Worm (Caenorhabditis elegans) whole organism, L3 larva: ENCODE results near the gene Y111B2A.2.
A peak's percentile ranks its signal among the peaks of the same experiment; 100 is the strongest.

ENCODE experiments used
- R02D3.7 ChIP-seq: fragments of 150-350 bp; optimal IDR thresholded peaks from 2 replicates; lab custom pipeline; 2014; ENCODE audit warnings: missing biosample characterization, missing genetic modification characterization
- ZK546.5 ChIP-seq: sonication (generic microtip); optimal IDR thresholded peaks from 2 replicates; lab custom pipeline; 2017; ENCODE audit warnings: missing biosample characterization, missing genetic modification characterization
- aly-2 ChIP-seq: fragments of 150-350 bp; optimal IDR thresholded peaks from 2 replicates; lab custom pipeline; 2014; ENCODE audit warnings: missing biosample characterization, missing genetic modification characterization
- ama-1 ChIP-seq: fragments of 150-350 bp; optimal IDR thresholded peaks from 2 replicates; lab custom pipeline; 2018
- ceh-28 ChIP-seq: fragments of 150-350 bp; optimal IDR thresholded peaks from 2 replicates; lab custom pipeline; 2014; ENCODE audit warnings: missing biosample characterization, missing genetic modification reagents, missing genetic modification characterization
- ceh-82 ChIP-seq: fragments of 150-350 bp; optimal IDR thresholded peaks from 2 replicates; lab custom pipeline; 2014; ENCODE audit warnings: missing biosample characterization, missing genetic modification characterization
- elt-1 ChIP-seq: fragments of 150-350 bp; optimal IDR thresholded peaks from 2 replicates; lab custom pipeline; 2014; ENCODE audit warnings: missing biosample characterization, missing genetic modification characterization
- elt-2 ChIP-seq: sonication (generic microtip); optimal IDR thresholded peaks from 2 replicates; lab custom pipeline; 2016; ENCODE audit warnings: missing genetic modification reagents, mild to moderate bottlenecking, missing genetic modification characterization, missing compliant biosample characterization
- elt-3 ChIP-seq, 3 experiments: fragments of 150-350 bp in 1 of 3; sonication (generic microtip) in 2 of 3; optimal IDR thresholded peaks; 2 replicates in 2 of 3; 4 replicates in 1 of 3; lab custom pipeline; 2014 to 2017; ENCODE audit warnings: missing biosample characterization in 3 of 3, missing genetic modification characterization in 3 of 3
- eor-1 ChIP-seq, 2 experiments: fragments of 150-350 bp; optimal IDR thresholded peaks; 2 replicates each; lab custom pipeline; 2014 to 2018; ENCODE audit warnings: missing biosample characterization in 2 of 2, missing genetic modification characterization in 2 of 2
- fkh-2 ChIP-seq: fragments of 150-350 bp; optimal IDR thresholded peaks from 2 replicates; lab custom pipeline; 2014; ENCODE audit warnings: missing biosample characterization, missing genetic modification reagents, missing genetic modification characterization
- fos-1 ChIP-seq: fragments of 150-350 bp; optimal IDR thresholded peaks from 2 replicates; lab custom pipeline; 2014; ENCODE audit warnings: missing biosample characterization, missing genetic modification characterization
- hmg-11 ChIP-seq: sonication (generic microtip); optimal IDR thresholded peaks from 2 replicates; lab custom pipeline; 2016; ENCODE audit warnings: missing genetic modification characterization, missing compliant biosample characterization
- jun-1 ChIP-seq: fragments of 150-350 bp; optimal IDR thresholded peaks from 2 replicates; lab custom pipeline; 2014; ENCODE audit warnings: missing biosample characterization, missing genetic modification reagents, missing genetic modification characterization
- lin-15B ChIP-seq: fragments of 150-350 bp; optimal IDR thresholded peaks from 2 replicates; lab custom pipeline; 2014; ENCODE audit warnings: missing biosample characterization, missing genetic modification characterization
- lin-39 ChIP-seq: fragments of 150-350 bp; optimal IDR thresholded peaks from 2 replicates; lab custom pipeline; 2018; ENCODE audit warnings: missing biosample characterization, missing genetic modification reagents, missing genetic modification characterization
- lsy-12 ChIP-seq: sonication (generic microtip); optimal IDR thresholded peaks from 2 replicates; lab custom pipeline; 2016; ENCODE audit warnings: mild to moderate bottlenecking, missing genetic modification characterization, missing compliant biosample characterization
- mml-1 ChIP-seq: fragments of 150-350 bp; sonication (generic microtip); optimal IDR thresholded peaks from 3 replicates; lab custom pipeline; 2014; ENCODE audit warnings: missing biosample characterization, missing genetic modification characterization
- nfya-1 ChIP-seq: sonication (generic microtip); optimal IDR thresholded peaks from 2 replicates; lab custom pipeline; 2017; ENCODE audit warnings: missing genetic modification characterization, mild to moderate bottlenecking, missing compliant biosample characterization, antibody characterized with exemption, moderate library complexity; ENCODE audit not compliant: insufficient read depth
- nhr-11 ChIP-seq: fragments of 150-350 bp; optimal IDR thresholded peaks from 2 replicates; lab custom pipeline; 2014; ENCODE audit warnings: missing biosample characterization, missing genetic modification characterization
- nhr-237 ChIP-seq: fragments of 150-350 bp; optimal IDR thresholded peaks from 2 replicates; lab custom pipeline; 2014; ENCODE audit warnings: missing biosample characterization, missing genetic modification characterization
- nhr-67 ChIP-seq: fragments of 150-350 bp; optimal IDR thresholded peaks from 2 replicates; lab custom pipeline; 2014; ENCODE audit warnings: missing biosample characterization, missing genetic modification characterization
- pha-4 ChIP-seq: fragments of 150-350 bp; optimal IDR thresholded peaks from 2 replicates; lab custom pipeline; 2014; ENCODE audit warnings: missing biosample characterization, missing genetic modification reagents, missing genetic modification characterization
- pqm-1 ChIP-seq: fragments of 150-350 bp; optimal IDR thresholded peaks from 2 replicates; lab custom pipeline; 2017; ENCODE audit warnings: missing biosample characterization, missing genetic modification characterization, inconsistent platforms
- sea-2 ChIP-seq: fragments of 150-350 bp; sonication (generic microtip); optimal IDR thresholded peaks from 4 replicates; lab custom pipeline; 2014; ENCODE audit warnings: missing biosample characterization, missing genetic modification reagents, missing genetic modification characterization
- tbx-2 ChIP-seq: sonication (generic microtip); optimal IDR thresholded peaks from 2 replicates; lab custom pipeline; 2016; ENCODE audit warnings: mild to moderate bottlenecking, missing genetic modification characterization, missing compliant biosample characterization
- unc-39 ChIP-seq: sonication (generic microtip); optimal IDR thresholded peaks from 4 replicates; lab custom pipeline; 2017; ENCODE audit warnings: missing biosample characterization, missing genetic modification characterization
- zag-1 ChIP-seq: fragments of 150-350 bp; optimal IDR thresholded peaks from 2 replicates; lab custom pipeline; 2014; ENCODE audit warnings: missing biosample characterization, missing genetic modification characterization
- ztf-11 ChIP-seq: fragments of 150-350 bp; optimal IDR thresholded peaks from 2 replicates; lab custom pipeline; 2014; ENCODE audit warnings: missing biosample characterization, missing genetic modification characterization
- ztf-4 ChIP-seq: fragments of 150-350 bp; optimal IDR thresholded peaks from 2 replicates; lab custom pipeline; 2014; ENCODE audit warnings: missing biosample characterization, missing genetic modification characterization

Y111B2A.2 gene

DNA sequence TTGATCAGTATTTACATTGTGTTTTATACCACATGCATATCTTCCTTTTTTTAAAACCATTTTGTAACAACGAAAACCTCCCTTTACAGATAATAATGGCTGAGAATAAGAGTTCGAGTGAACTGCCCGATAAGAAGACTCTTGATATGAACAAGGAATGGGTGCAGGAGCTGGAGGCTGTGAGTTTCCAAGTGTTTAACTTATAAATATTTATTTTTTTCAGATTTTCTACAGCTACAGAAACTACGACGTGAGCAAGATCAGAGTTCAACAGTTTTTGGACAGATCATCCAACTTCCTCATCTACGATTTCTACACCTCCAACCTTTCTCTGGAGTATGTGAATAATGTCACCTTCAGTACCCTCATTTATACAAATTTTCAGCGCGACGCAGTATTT lies 563 bp downstream of the Y111B2A.2 start, which contains the start of gene herd-1:
herd-1 (plus strand) TSS at position 90 of the 400 bp plus-strand sequence.
- TF ChIP-seq fkh-2 (tag; lab: Kevin White, UChicago) = no peak
- TF ChIP-seq nhr-237 (tag; lab: Kevin White, UChicago) = no peak

DNA sequence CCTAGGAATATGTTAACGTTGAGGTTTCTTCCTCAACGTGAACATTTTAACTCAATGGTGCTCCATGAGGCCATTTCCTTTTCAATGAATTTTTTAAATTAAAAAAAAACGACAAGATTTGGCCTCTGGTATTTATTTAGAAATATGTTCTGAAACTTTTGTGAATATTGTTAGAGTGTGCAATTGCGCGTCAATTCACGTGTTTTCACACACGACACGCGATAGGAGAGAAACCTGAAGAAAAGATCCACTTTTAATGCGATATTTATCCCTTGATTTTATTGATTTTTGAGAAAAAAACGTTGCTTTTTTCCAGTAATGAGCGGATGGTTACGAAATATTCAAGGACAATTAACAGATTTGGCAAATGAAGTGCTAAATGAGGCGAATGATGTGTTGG lies 3.4 kb downstream of the Y111B2A.2 start, which contains the start of gene sql-1:
sql-1 (plus strand) TSS at position 313 of the 400 bp plus-strand sequence.
- TF ChIP-seq ztf-11 (tag; lab: Kevin White, UChicago) (no peak), nfya-1 (tag; lab: Kevin White, UChicago) (peak; percentile 42), hmg-11 (tag; lab: Kevin White, UChicago) (peak; percentile 34)

DNA sequence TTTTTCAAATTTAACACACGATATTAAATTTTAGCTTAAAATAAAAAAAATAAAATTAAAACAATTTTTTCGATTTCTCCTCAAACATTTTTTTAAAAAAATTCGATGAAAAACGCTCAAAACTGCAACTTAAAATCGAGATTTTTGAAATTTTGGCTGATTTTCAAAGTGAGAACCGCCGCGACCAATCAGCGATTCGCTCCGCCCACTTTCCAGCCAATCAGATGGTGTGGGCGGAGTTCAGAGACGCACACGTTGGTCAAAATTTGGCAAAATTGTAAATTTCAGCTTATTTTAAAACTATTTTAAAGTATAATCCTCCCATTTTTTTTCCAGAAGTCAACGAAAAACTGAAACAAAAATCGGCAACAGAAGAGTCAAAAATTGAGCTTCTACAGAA lies 14.6 kb downstream of the Y111B2A.2 start:
- TF ChIP-seq nfya-1 (tag; lab: Kevin White, UChicago) (peak; percentile 70), fkh-2 (tag; lab: Kevin White, UChicago) (no peak), ceh-82 (tag; lab: Kevin White, UChicago) (no peak)

DNA sequence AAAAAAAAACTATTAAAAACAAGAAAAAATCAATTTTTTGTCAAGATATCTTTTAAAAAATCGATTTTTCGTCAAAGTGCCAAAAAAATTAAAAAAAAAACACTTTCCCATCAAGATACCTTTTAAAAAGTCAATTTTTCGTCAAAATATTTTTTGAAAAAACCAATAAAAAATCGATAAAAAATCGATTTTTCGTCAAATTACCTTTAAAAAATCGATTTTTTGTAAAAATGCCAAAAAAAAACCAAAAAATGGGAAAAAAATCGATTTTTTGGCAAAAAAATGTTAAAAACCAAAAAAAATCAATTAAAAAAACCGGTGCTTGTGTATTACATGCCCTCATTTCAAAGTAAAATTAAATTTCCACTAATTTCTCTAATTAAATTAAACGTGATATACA lies 21.8 kb downstream of the Y111B2A.2 start:
- TF ChIP-seq ceh-28 (tag; lab: Kevin White, UChicago) = peak; percentile 93
- TF ChIP-seq R02D3.7 = no peak
- TF ChIP-seq jun-1 (tag; lab: Kevin White, UChicago) = no peak
- TF ChIP-seq, all 47 proteins: peak for 1

DNA sequence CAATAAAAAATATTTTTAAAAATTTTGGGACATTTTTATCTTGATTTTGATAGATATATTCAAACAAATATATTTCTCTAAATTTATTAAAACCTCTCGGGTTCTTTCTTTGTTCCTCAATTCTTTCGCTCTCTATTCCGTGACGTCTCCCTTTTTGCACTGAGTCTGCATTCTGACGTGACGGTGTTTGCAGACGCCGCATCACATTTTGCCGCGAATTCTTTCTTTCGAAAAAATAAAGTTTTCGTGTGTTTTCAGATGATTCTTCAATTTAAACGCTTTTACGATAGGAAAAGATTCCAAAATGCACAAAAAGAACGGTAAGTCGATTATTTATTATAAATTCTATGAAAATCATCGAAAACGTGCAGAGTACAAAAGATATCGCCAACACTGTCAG lies 32.1 kb downstream of the Y111B2A.2 start:
- no peak for TF ChIP-seq pqm-1
- TF ChIP-seq jun-1 (tag; lab: Kevin White, UChicago) = peak; percentile 13
- peak; percentile 78 for TF ChIP-seq hmg-11 (tag; lab: Kevin White, UChicago)
- peak; percentile 44 for TF ChIP-seq lin-15B (tag; lab: Kevin White, UChicago)
- no peak for TF ChIP-seq elt-3 (tag; optimal IDR thresholded peaks at IDR 0.05; lab: Kevin White, UChicago)
- peak; percentile 19 for TF ChIP-seq elt-2 (tag; lab: Kevin White, UChicago)
- TF ChIP-seq pha-4 (tag; lab: Kevin White, UChicago) = peak; percentile 47
- TF ChIP-seq mml-1 (tag; lab: Kevin White, UChicago) = no peak
- peak; percentile 54 for TF ChIP-seq nfya-1 (tag; lab: Kevin White, UChicago)
- TF ChIP-seq, all 47 proteins: peak for 6

DNA sequence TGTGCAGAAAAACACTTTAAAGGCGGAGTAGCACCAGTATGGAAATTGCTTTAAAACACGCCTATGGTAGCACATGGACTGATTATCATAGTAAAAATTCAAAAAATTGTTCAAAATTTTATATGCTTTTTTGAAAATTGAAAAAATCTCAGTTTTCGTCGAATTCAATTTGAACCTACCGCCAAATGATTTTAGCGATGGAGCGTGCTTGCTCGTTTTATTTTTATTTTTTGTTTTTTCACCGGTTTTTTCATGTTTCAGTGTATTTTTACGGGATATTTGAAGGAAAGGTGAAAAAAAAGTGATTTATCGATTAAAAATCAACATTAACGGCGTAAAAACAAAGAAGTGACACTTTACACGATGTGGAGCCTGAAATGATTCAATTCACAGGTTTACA lies 38.0 kb downstream of the Y111B2A.2 start:
- TF ChIP-seq lsy-12 (tag; lab: Kevin White, UChicago) (no peak), ceh-28 (tag; lab: Kevin White, UChicago) (peak; percentile 33)

DNA sequence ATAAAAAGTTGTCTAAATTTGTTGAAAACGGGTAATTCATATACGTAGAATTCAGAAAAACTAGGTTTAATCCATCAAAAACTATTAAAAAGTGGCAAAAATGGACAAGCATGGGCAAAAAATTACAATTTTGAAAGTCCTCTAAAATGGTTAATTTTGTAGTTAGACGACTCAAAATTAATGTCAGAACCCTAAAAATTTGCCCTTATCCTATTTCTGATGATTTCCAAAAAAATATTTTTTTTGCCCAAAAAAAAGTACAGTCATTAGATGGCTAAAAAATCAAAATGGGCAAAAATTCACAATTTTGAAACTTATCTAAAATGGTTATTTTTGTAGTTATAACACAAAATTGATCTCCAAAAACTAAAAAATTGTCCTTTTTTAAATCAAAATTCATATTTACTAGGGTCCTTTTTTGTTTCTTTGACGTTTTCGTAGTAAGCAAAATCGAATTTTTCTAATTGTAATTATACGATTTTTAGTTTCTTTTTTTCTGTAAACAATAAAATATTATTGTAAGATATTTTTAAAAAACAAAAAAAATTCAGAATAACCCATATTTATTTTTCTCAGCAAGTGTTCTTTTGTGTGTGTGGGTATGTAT lies 41.5 kb downstream of the Y111B2A.2 start:
- TF ChIP-seq elt-1 = no peak
- TF ChIP-seq unc-39 (tag; lab: Kevin White, UChicago) = no peak
- no peak for TF ChIP-seq nfya-1 (tag; lab: Kevin White, UChicago)
- TF ChIP-seq fos-1 = no peak
- no peak for TF ChIP-seq ztf-11 (tag; lab: Kevin White, UChicago)
- no peak for TF ChIP-seq lin-15B (tag; lab: Kevin White, UChicago)
- TF ChIP-seq elt-3 (tag; optimal IDR thresholded peaks at IDR 0.05; lab: Kevin White, UChicago) = no peak

DNA sequence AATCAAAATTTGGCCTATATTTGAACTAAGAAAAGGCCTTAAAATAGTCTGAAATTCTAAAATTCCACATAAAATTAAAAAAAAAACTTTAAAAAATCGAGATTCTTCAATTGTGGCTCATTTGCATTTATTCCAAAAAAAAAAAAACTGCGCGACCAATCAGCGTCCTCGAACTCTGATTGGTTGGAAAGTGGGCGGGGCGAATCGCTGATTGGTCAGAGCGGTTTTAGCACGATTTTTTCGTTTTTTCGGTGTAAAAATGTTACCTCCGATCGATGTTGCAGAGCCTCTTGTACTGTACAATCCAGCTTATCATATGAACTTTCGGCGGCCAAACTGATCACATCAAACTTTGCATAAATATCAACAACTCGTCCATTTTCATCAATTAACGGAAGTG lies 44.5 kb downstream of the Y111B2A.2 start:
- TF ChIP-seq sea-2 (GFP tag; lab: Kevin White, UChicago) (no peak), nfya-1 (tag; lab: Kevin White, UChicago) (peak; percentile 98)

DNA sequence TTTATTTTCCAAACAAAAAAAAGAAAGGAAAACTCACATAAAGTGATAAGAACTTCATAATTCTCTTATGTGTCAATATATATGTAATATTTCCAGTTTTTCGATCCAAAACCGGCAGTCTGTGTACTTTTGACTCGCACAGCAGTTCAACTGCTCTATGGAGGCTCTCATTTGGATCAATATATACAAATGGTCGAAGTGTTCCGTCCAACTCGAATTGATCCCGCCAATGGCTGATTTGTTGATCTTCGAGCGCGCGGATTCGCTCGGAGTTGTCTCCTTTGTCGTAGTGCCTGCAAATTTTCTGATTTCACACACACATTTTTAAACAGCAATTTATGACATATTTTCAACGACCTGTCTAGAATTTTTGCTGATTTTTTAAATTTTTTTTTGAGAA lies 46.8 kb downstream of the Y111B2A.2 start:
- TF ChIP-seq jun-1 (tag; lab: Kevin White, UChicago) = no peak
- TF ChIP-seq ztf-4 = no peak
- no peak for TF ChIP-seq elt-1
- TF ChIP-seq lin-15B (tag; lab: Kevin White, UChicago) = no peak
- no peak for TF ChIP-seq nhr-67 (tag; lab: Kevin White, UChicago)
- TF ChIP-seq nhr-11 (tag; lab: Kevin White, UChicago) = no peak
- no peak for TF ChIP-seq ZK546.5
- no peak for TF ChIP-seq aly-2 (tag; lab: Kevin White, UChicago)
- TF ChIP-seq ama-1 (lab: Kevin White, UChicago) = no peak
- no peak for TF ChIP-seq eor-1 (tag; optimal IDR thresholded peaks at IDR 0.05; lab: Kevin White, UChicago)
- TF ChIP-seq zag-1 (tag; lab: Kevin White, UChicago) = no peak
- TF ChIP-seq ztf-11 (tag; lab: Kevin White, UChicago) = no peak
- no peak for TF ChIP-seq lin-39 (tag; lab: Kevin White, UChicago)
- no peak for TF ChIP-seq tbx-2 (tag; lab: Kevin White, UChicago)
